Fruit fly (Drosophila melanogaster) whole organism: Measurements from ENCODE around the gene CG7567.

Experiments
- Dll ChIP-seq: fragments of >200 bp; optimal IDR thresholded peaks from 2 replicates; lab custom pipeline; 2017
- pan ChIP-seq: fragments of >200 bp; optimal IDR thresholded peaks from 2 replicates; lab custom pipeline; 2017
- psq ChIP-seq: fragments of >200 bp; optimal IDR thresholded peaks from 2 replicates; lab custom pipeline; 2017
- usp ChIP-seq: fragments of >200 bp; optimal IDR thresholded peaks from 2 replicates; lab custom pipeline; 2017; ENCODE audit warnings: missing biosample characterization, missing genetic modification characterization, mixed read lengths

dm6 chr3R:29590806-29591205, 2.9 kb upstream of the CG7567 start, which contains the start of gene CG31041:
- TF ChIP-seq psq (lab: Kevin White, UChicago) (no peak), pan (lab: Kevin White, UChicago) (no peak), Dll (no peak), usp (GFP tag; lab: Kevin White, UChicago) (no peak)
